Worm (Caenorhabditis elegans): Measurements from ENCODE around the gene fkb-3.

Gene fkb-3

ce11 chrV:7224353-7224752 lies 670 bp upstream of the fkb-3 start:
- no peak for TF ChIP-seq skn-1 (tag; optimal IDR thresholded peaks at IDR 0.05)
- TF ChIP-seq nhr-23 (tag; optimal IDR thresholded peaks at IDR 0.05), result no peak
- TF ChIP-seq lin-13 (GFP tag; optimal IDR thresholded peaks at IDR 0.05), result no peak
- no peak for TF ChIP-seq unc-39 (tag; optimal IDR thresholded peaks at IDR 0.05)
- TF ChIP-seq elt-3 (tag; optimal IDR thresholded peaks at IDR 0.05), result no peak
- no peak for TF ChIP-seq ztf-1 (GFP tag; conservative IDR thresholded peaks at IDR 0.05)
- TF ChIP-seq mab-5 (tag; optimal IDR thresholded peaks at IDR 0.05), result no peak
- no peak for TF ChIP-seq nhr-12 (tag; optimal IDR thresholded peaks at IDR 0.05)
- TF ChIP-seq snpc-4 (tag; optimal IDR thresholded peaks at IDR 0.05), result no peak
- no peak for TF ChIP-seq alr-1 (tag; optimal IDR thresholded peaks at IDR 0.05)

DNA sequence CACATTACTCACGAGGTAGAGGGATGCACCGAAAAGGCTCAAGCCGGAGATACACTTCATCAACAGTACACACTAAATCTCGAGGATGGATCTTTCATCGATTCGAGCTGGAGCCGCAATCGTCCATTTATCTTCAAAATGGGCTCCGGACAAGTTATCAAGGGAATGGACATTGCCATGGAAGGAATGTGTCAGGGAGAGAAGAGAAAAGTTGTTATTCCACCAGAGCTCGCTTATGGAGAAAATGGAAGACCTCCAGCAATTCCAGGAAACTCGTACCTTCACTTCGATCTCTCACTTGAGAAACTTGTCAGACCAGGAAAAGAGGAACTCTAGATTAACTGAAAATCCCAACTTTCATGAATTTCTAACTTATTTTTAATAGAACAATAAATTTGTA lies 871 bp downstream of the fkb-3 start:
- TF ChIP-seq lin-39 (tag; optimal IDR thresholded peaks at IDR 0.05), result no peak
- no peak for TF ChIP-seq sem-4 (tag; optimal IDR thresholded peaks at IDR 0.05)
- no peak for TF ChIP-seq unc-39 (tag; optimal IDR thresholded peaks at IDR 0.05)
- no peak for TF ChIP-seq gmeb-1 (tag; optimal IDR thresholded peaks at IDR 0.05)
- TF ChIP-seq nhr-129 (tag; optimal IDR thresholded peaks at IDR 0.05), result no peak

DNA sequence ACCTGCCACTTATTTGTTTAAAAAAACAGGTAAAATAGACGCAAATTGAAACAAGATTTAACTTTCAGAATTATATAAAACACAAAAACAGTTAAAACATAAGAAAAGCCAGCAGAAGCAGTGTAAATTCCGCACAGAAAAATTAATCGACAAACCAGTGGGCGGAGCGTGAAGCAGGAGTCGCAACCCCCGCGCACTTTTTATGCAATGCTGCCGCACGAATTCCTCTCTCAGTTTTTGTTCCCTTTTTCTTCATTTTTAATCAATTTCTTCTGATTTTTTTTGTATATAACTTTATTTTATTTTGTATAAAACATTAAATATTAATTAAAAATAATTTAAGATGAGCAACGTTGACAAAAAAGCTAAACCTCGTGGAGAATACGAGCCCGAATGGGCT lies 5.8 kb downstream of the fkb-3 start, which contains the start of the genes gei-6 and krr-1:
gei-6 (minus strand) TSS at position 2 of the 400 bp plus-strand sequence.
krr-1 (plus strand) TSS at position 344 of the 400 bp plus-strand sequence.
- TF ChIP-seq lin-13 (GFP tag; optimal IDR thresholded peaks at IDR 0.05) (peak; percentile 10), egl-27 (tag; optimal IDR thresholded peaks at IDR 0.05) (no peak), fos-1 (tag; optimal IDR thresholded peaks at IDR 0.05) (peak; percentile 15), nhr-129 (tag; optimal IDR thresholded peaks at IDR 0.05) (peak; percentile 16), nhr-10 (tag; optimal IDR thresholded peaks at IDR 0.05) (no peak), lsy-2 (tag; optimal IDR thresholded peaks at IDR 0.05) (peak in 1 of 2 experiments; percentile 54), F13H6.1 (tag; optimal IDR thresholded peaks at IDR 0.05) (peak; percentile 46), nhr-12 (tag; optimal IDR thresholded peaks at IDR 0.05) (no peak), sem-4 (tag; optimal IDR thresholded peaks at IDR 0.05) (peak; percentile 52), lin-11 (tag; optimal IDR thresholded peaks at IDR 0.05) (peak; percentile 59), mab-5 (tag; optimal IDR thresholded peaks at IDR 0.05) (peak; percentile 49), zag-1 (tag; optimal IDR thresholded peaks at IDR 0.05) (no peak), sma-9 (GFP tag; optimal IDR thresholded peaks at IDR 0.05) (peak; percentile 47), sma-9 (tag; optimal IDR thresholded peaks at IDR 0.05) (no peak), unc-39 (tag; optimal IDR thresholded peaks at IDR 0.05) (no peak), nhr-23 (tag; optimal IDR thresholded peaks at IDR 0.05) (no peak), sma-3 (GFP tag; optimal IDR thresholded peaks at IDR 0.05) (peak; percentile 43), C34F6.9 (tag; optimal IDR thresholded peaks at IDR 0.05) (peak; percentile 29), peb-1 (tag; optimal IDR thresholded peaks at IDR 0.05) (no peak), gmeb-1 (tag; optimal IDR thresholded peaks at IDR 0.05) (peak; percentile 75), snpc-4 (tag; optimal IDR thresholded peaks at IDR 0.05) (no peak), unc-55 (GFP tag; optimal IDR thresholded peaks at IDR 0.05) (peak; percentile 79), nhr-25 (tag; optimal IDR thresholded peaks at IDR 0.05) (no peak)

- no peak for TF ChIP-seq ztf-1 (GFP tag; conservative IDR thresholded peaks at IDR 0.05)
- TF ChIP-seq nhr-77 (tag; optimal IDR thresholded peaks at IDR 0.05), result no peak
- no peak for TF ChIP-seq lin-13 (GFP tag; optimal IDR thresholded peaks at IDR 0.05)
- TF ChIP-seq nhr-23 (tag; optimal IDR thresholded peaks at IDR 0.05), result no peak
- TF ChIP-seq alr-1 (tag; optimal IDR thresholded peaks at IDR 0.05), result no peak
- TF ChIP-seq blmp-1 (tag; optimal IDR thresholded peaks at IDR 0.05; ENCODE audit: insufficient read depth), result no peak
- TF ChIP-seq lsy-2 (tag; optimal IDR thresholded peaks at IDR 0.05), result no peak
- no peak for TF ChIP-seq ama-1 (optimal IDR thresholded peaks at IDR 0.05)
- TF ChIP-seq R02D3.7 (tag; optimal IDR thresholded peaks at IDR 0.05), result no peak
- no peak for TF ChIP-seq ceh-82 (tag; optimal IDR thresholded peaks at IDR 0.05)
- TF ChIP-seq nhr-6 (tag; optimal IDR thresholded peaks at IDR 0.05), result no peak
- no peak for TF ChIP-seq unc-55 (GFP tag; optimal IDR thresholded peaks at IDR 0.05)
- TF ChIP-seq ZK546.5 (tag; optimal IDR thresholded peaks at IDR 0.05), result no peak
Measured at ce11 chrV:7231524-7231923, 6.5 kb downstream of the fkb-3 start.

- TF ChIP-seq fos-1 (tag; optimal IDR thresholded peaks at IDR 0.05) (no peak), unc-39 (tag; optimal IDR thresholded peaks at IDR 0.05) (no peak), elt-3 (tag; optimal IDR thresholded peaks at IDR 0.05) (no peak), ceh-82 (tag; optimal IDR thresholded peaks at IDR 0.05) (no peak), elt-1 (tag; optimal IDR thresholded peaks at IDR 0.05) (no peak), R02D3.7 (tag; optimal IDR thresholded peaks at IDR 0.05) (no peak), ama-1 (optimal IDR thresholded peaks at IDR 0.05) (no peak), nhr-12 (tag; optimal IDR thresholded peaks at IDR 0.05) (no peak), ZK546.5 (tag; optimal IDR thresholded peaks at IDR 0.05) (no peak), ztf-11 (tag; optimal IDR thresholded peaks at IDR 0.05) (no peak), ztf-1 (GFP tag; conservative IDR thresholded peaks at IDR 0.05) (no peak), blmp-1 (tag; optimal IDR thresholded peaks at IDR 0.05; ENCODE audit: insufficient read depth) (no peak), mab-5 (tag; optimal IDR thresholded peaks at IDR 0.05) (no peak), C34F6.9 (tag; optimal IDR thresholded peaks at IDR 0.05) (no peak), nhr-129 (tag; optimal IDR thresholded peaks at IDR 0.05) (no peak)
Measured at ce11 chrV:7234726-7235125, 9.7 kb downstream of the fkb-3 start, which contains the start of gene C05C8.5. TSS of gene C05C8.5 (minus strand) at chrV:7234826.
